Fruit fly (Drosophila melanogaster): ENCODE measurements around the gene CG10588.

Gene CG10588

DNA sequence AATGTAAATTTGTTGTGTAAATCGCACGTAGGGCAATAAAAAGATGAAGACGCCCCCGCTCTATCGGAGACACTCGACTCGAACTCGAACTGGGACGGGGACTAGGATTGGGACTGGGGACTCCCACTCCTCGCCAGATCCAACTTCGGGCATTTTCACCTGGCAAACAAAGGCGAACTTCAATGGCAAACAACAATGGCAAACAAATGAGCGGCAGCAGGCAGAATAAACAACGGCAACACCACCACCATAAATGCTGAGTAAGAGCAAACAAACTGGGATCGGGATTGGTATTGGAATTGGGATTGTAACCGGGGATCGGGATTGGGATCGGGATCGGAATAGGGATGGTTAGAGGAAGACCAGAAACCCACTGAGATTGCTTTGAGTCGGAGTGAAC is 12.6 kb upstream of the CG10588 start (continued):
- TF ChIP-seq CrebB (tag; optimal IDR thresholded peaks at IDR 0.05) (peak; percentile 56), eyg (GFP tag; optimal IDR thresholded peaks at IDR 0.05) (no peak), CG9817 (tag; optimal IDR thresholded peaks at IDR 0.05) (no peak), CG17568 (GFP tag; optimal IDR thresholded peaks at IDR 0.05) (peak; percentile 54), CG4404 (GFP tag; IDR thresholded peaks at IDR 0.05) (no peak), CG4854 (GFP tag; optimal IDR thresholded peaks at IDR 0.05) (no peak), mld (GFP tag; IDR thresholded peaks at IDR 0.05; ENCODE audit: partially characterized antibody) (no peak), CG2199 (GFP tag; IDR thresholded peaks at IDR 0.05) (no peak), CG3407 (GFP tag; optimal IDR thresholded peaks at IDR 0.05) (peak; percentile 76), sc (optimal IDR thresholded peaks at IDR 0.05) (no peak), sc (GFP tag; optimal IDR thresholded peaks at IDR 0.05) (peak; percentile 61), CG17385 (GFP tag; optimal IDR thresholded peaks at IDR 0.05) (no peak), ind (GFP tag; optimal IDR thresholded peaks at IDR 0.05) (no peak), CG7963 (GFP tag; IDR thresholded peaks at IDR 0.05; ENCODE audit: partially characterized antibody) (no peak), D19A (tag; optimal IDR thresholded peaks at IDR 0.05) (peak; percentile 21), CG2889 (GFP tag; IDR thresholded peaks at IDR 0.05) (no peak), Adf1 (GFP tag; IDR thresholded peaks at IDR 0.05) (no peak), CG14441 (GFP tag; IDR thresholded peaks at IDR 0.05) (no peak), lilli (GFP tag; optimal IDR thresholded peaks at IDR 0.05) (no peak), kni (GFP tag; optimal IDR thresholded peaks at IDR 0.05) (peak; percentile 79), CG7271 (tag; optimal IDR thresholded peaks at IDR 0.05) (no peak), CG10462 (GFP tag; optimal IDR thresholded peaks at IDR 0.05) (no peak), fd3F (GFP tag; optimal IDR thresholded peaks at IDR 0.05) (no peak), odd (GFP tag; optimal IDR thresholded peaks at IDR 0.05) (peak; percentile 48), Xrp1 (GFP tag; IDR thresholded peaks at IDR 0.05) (peak; percentile 67), NK7.1 (GFP tag; optimal IDR thresholded peaks at IDR 0.05) (peak; percentile 23), CG11247 (GFP tag; IDR thresholded peaks at IDR 0.05) (no peak), hkb (optimal IDR thresholded peaks at IDR 0.05) (no peak), hkb (GFP tag; IDR thresholded peaks at IDR 0.05) (no peak), Gug (GFP tag; IDR thresholded peaks at IDR 0.05) (no peak), amos (GFP tag; IDR thresholded peaks at IDR 0.05; ENCODE audit: partially characterized antibody) (no peak), CG1024 (GFP tag; IDR thresholded peaks at IDR 0.05) (no peak), Dip3 (GFP tag; optimal IDR thresholded peaks at IDR 0.05) (no peak), Chrac-16 (GFP tag; optimal IDR thresholded peaks at IDR 0.05) (no peak), CG9876 (GFP tag; optimal IDR thresholded peaks at IDR 0.05) (peak; percentile 55), ham (GFP tag; IDR thresholded peaks at IDR 0.05) (no peak), CG2712 (tag; optimal IDR thresholded peaks at IDR 0.05) (no peak), CTCF (GFP tag; optimal IDR thresholded peaks at IDR 0.05) (no peak), CG1832 (GFP tag; optimal IDR thresholded peaks at IDR 0.05) (no peak), otp (GFP tag; IDR thresholded peaks at IDR 0.05) (peak; percentile 75), Nf-YA (GFP tag; IDR thresholded peaks at IDR 0.05) (0 out of 2 replicates have a peak, but pooled peaks have one; percentile 14), Fer1 (GFP tag; optimal IDR thresholded peaks at IDR 0.05) (no peak), CG6689 (GFP tag; IDR thresholded peaks at IDR 0.05) (no peak), ssp (GFP tag; IDR thresholded peaks at IDR 0.05) (no peak), CG16863 (GFP tag; optimal IDR thresholded peaks at IDR 0.05) (peak; percentile 44), cas (GFP tag; IDR thresholded peaks at IDR 0.05) (no peak), HLHmδ (GFP tag; optimal IDR thresholded peaks at IDR 0.05) (peak; percentile 35), Dp (GFP tag; optimal IDR thresholded peaks at IDR 0.05) (no peak), hth (optimal IDR thresholded peaks at IDR 0.05) (no peak), CG31441 (GFP tag; IDR thresholded peaks at IDR 0.05) (no peak; the same call in 1 of the 2 replicates), Atf3 (GFP tag; optimal IDR thresholded peaks at IDR 0.05) (peak; percentile 9), jumu (GFP tag; optimal IDR thresholded peaks at IDR 0.05) (peak; percentile 6), CG11723 (GFP tag; optimal IDR thresholded peaks at IDR 0.05) (peak; percentile 22), CG18599 (GFP tag; optimal IDR thresholded peaks at IDR 0.05) (peak; percentile 28)

All from whole organism, embryonic.